Fruit fly (Drosophila melanogaster) whole organism, embryonic: ENCODE data around the gene CG34278.
A peak's percentile ranks its signal among the peaks of the same experiment; 100 is the strongest.

ENCODE experiments used
- CG10565 ChIP-seq: fragments of 200-800 bp; sonication (Bioruptor generic); optimal IDR thresholded peaks from 3 replicates; lab custom pipeline; 2016; ENCODE audit warnings: missing biosample characterization, mild to moderate bottlenecking, missing genetic modification characterization
- CG11456 ChIP-seq: fragments of 200-800 bp; sonication (Bioruptor generic); IDR thresholded peaks from 3 replicates; pipeline ENCODE4 v1.3.6; 2022; ENCODE audit warnings: missing biosample characterization, missing genetic modification characterization
- CG12155 ChIP-seq: fragments of 200-800 bp; sonication (Bioruptor generic); optimal IDR thresholded peaks from 3 replicates; lab custom pipeline; 2016; ENCODE audit warnings: missing biosample characterization, missing genetic modification characterization
- CG14050 ChIP-seq: fragments of 200-800 bp; sonication (Bioruptor generic); IDR thresholded peaks from 3 replicates; pipeline ENCODE4 v1.3.6; 2022; ENCODE audit warnings: missing biosample characterization, missing genetic modification characterization
- CG14441 ChIP-seq: fragments of 200-800 bp; sonication (Bioruptor generic); IDR thresholded peaks from 2 replicates; pipeline ENCODE4 v1.3.6; 2022; ENCODE audit warnings: missing biosample characterization, missing genetic modification characterization
- CG1602 ChIP-seq: fragments of 200-800 bp; sonication (Bioruptor generic); optimal IDR thresholded peaks from 3 replicates; lab custom pipeline; 2016; ENCODE audit warnings: missing biosample characterization, missing genetic modification characterization
- CG16779 ChIP-seq: fragments of 200-800 bp; sonication (Bioruptor generic); IDR thresholded peaks from 2 replicates; pipeline ENCODE4 v1.3.6; 2022; ENCODE audit warnings: missing biosample characterization, missing genetic modification characterization
- CG16863 ChIP-seq: fragments of 200-800 bp; sonication (Bioruptor generic); optimal IDR thresholded peaks from 3 replicates; lab custom pipeline; 2016; ENCODE audit warnings: missing biosample characterization, missing genetic modification characterization
- CG17568 ChIP-seq: fragments of 200-800 bp; sonication (Bioruptor generic); optimal IDR thresholded peaks from 2 replicates; lab custom pipeline; 2018; ENCODE audit warnings: missing biosample characterization, mild to moderate bottlenecking, missing genetic modification characterization, moderate library complexity
- CG18262 ChIP-seq: fragments of 200-800 bp; optimal IDR thresholded peaks from 3 replicates; lab custom pipeline; 2019; ENCODE audit warnings: missing biosample characterization, mild to moderate bottlenecking, missing genetic modification characterization, moderate library complexity
- CG33557 ChIP-seq: fragments of 200-800 bp; sonication (Bioruptor generic); optimal IDR thresholded peaks from 2 replicates; lab custom pipeline; 2019; ENCODE audit warnings: missing biosample characterization, mild to moderate bottlenecking, missing genetic modification characterization, moderate library complexity
- CG42726 ChIP-seq: fragments of 200-800 bp; sonication (Bioruptor generic); IDR thresholded peaks from 2 replicates; pipeline ENCODE4 v1.3.6; 2022; ENCODE audit warnings: missing biosample characterization, missing genetic modification characterization; ENCODE audit not compliant: partially characterized antibody
- CG4404 ChIP-seq: fragments of 200-800 bp; sonication (Bioruptor generic); IDR thresholded peaks from 2 replicates; pipeline ENCODE4 v1.3.6; 2022; ENCODE audit warnings: missing biosample characterization, missing genetic modification characterization
- CG6654 ChIP-seq: fragments of 200-800 bp; sonication (Bioruptor generic); optimal IDR thresholded peaks from 2 replicates; lab custom pipeline; 2017; ENCODE audit warnings: missing biosample characterization, mild to moderate bottlenecking, missing genetic modification characterization
- CG6689 ChIP-seq: fragments of 200-800 bp; sonication (Bioruptor generic); IDR thresholded peaks from 2 replicates; pipeline ENCODE4 v1.3.6; 2022; ENCODE audit warnings: missing biosample characterization, missing genetic modification characterization
- D ChIP-seq, 2 experiments: fragments of 200-800 bp in 1 of 2; fragments of >200 bp in 1 of 2; sonication (Bioruptor generic) in 1 of 2; optimal IDR thresholded peaks; 2 replicates in 1 of 2; 3 replicates in 1 of 2; lab custom pipeline; 2017; ENCODE audit warnings: mild to moderate bottlenecking in 1 of 2, missing biosample characterization in 1 of 2, missing genetic modification characterization in 1 of 2, missing genetic modification reagents in 1 of 2
- Max ChIP-seq: fragments of 200-800 bp; sonication (Bioruptor generic); optimal IDR thresholded peaks from 2 replicates; lab custom pipeline; 2016; ENCODE audit warnings: missing biosample characterization, mild to moderate bottlenecking, missing genetic modification characterization
- Mrtf ChIP-seq: fragments of 200-800 bp; sonication (Bioruptor generic); IDR thresholded peaks from 3 replicates; pipeline ENCODE4 v1.3.6; 2022; ENCODE audit warnings: missing biosample characterization, missing genetic modification characterization
- Pdp1 ChIP-seq, 2 experiments: fragments of 200-800 bp; sonication (Bioruptor generic); optimal IDR thresholded peaks; 3 replicates each; lab custom pipeline; 2016; ENCODE audit warnings: missing biosample characterization in 2 of 2, missing genetic modification characterization in 2 of 2, mild to moderate bottlenecking in 1 of 2, moderate library complexity in 1 of 2
- Ptx1 ChIP-seq: fragments of 200-800 bp; sonication (Bioruptor generic); IDR thresholded peaks from 2 replicates; pipeline ENCODE4 v1.3.6; 2022; ENCODE audit warnings: missing biosample characterization, missing genetic modification characterization
- Scr ChIP-seq: fragments of 200-800 bp; sonication (Bioruptor generic); IDR thresholded peaks from 2 replicates; pipeline ENCODE4 v1.3.6; 2022; ENCODE audit warnings: missing biosample characterization, missing genetic modification characterization; ENCODE audit not compliant: partially characterized antibody
- Sin3A ChIP-seq: fragments of >200 bp; optimal IDR thresholded peaks from 2 replicates; lab custom pipeline; 2018
- Ssrp ChIP-seq: fragments of 200-800 bp; sonication (Bioruptor generic); optimal IDR thresholded peaks from 2 replicates; lab custom pipeline; 2018; ENCODE audit warnings: missing biosample characterization, mild to moderate bottlenecking, missing genetic modification characterization, moderate library complexity
- YL-1 ChIP-seq: fragments of 200-800 bp; sonication (Bioruptor generic); optimal IDR thresholded peaks from 3 replicates; lab custom pipeline; 2017; ENCODE audit warnings: missing biosample characterization, mild to moderate bottlenecking, missing genetic modification characterization
- amos ChIP-seq: fragments of 200-800 bp; sonication (Bioruptor generic); IDR thresholded peaks from 2 replicates; pipeline ENCODE4 v1.3.6; 2022; ENCODE audit warnings: missing biosample characterization, missing genetic modification characterization; ENCODE audit not compliant: partially characterized antibody
- ato ChIP-seq: fragments of 200-800 bp; sonication (Bioruptor generic); IDR thresholded peaks from 2 replicates; pipeline ENCODE4 v1.3.6; 2022; ENCODE audit warnings: missing biosample characterization, missing genetic modification characterization; ENCODE audit not compliant: partially characterized antibody
- bowl ChIP-seq: fragments of 200-800 bp; sonication (Bioruptor generic); IDR thresholded peaks from 2 replicates; pipeline ENCODE4 v1.3.6; 2022; ENCODE audit warnings: missing biosample characterization, missing genetic modification characterization
- bsh ChIP-seq, 2 experiments: fragments of 200-800 bp; sonication (Bioruptor generic); optimal IDR thresholded peaks; 2 replicates each; lab custom pipeline; 2017 to 2018; ENCODE audit warnings: mild to moderate bottlenecking in 2 of 2, missing biosample characterization in 2 of 2, missing genetic modification characterization in 2 of 2, moderate library complexity in 1 of 2
- ci ChIP-seq: fragments of 200-800 bp; sonication (Bioruptor generic); IDR thresholded peaks from 3 replicates; pipeline ENCODE4 v1.3.6; 2022; ENCODE audit warnings: missing biosample characterization, missing genetic modification characterization
- corto ChIP-seq: fragments of 200-800 bp; sonication (Bioruptor generic); optimal IDR thresholded peaks from 2 replicates; lab custom pipeline; 2016; ENCODE audit warnings: missing biosample characterization, mild to moderate bottlenecking, missing genetic modification characterization, moderate library complexity
- crp ChIP-seq, 2 experiments: fragments of 200-800 bp; sonication (Bioruptor generic); optimal IDR thresholded peaks; 2 replicates in 1 of 2; 3 replicates in 1 of 2; lab custom pipeline; 2017; ENCODE audit warnings: missing biosample characterization in 2 of 2, missing genetic modification characterization in 2 of 2, mild to moderate bottlenecking in 1 of 2, moderate library complexity in 1 of 2
- ems ChIP-seq: fragments of 200-800 bp; sonication (Bioruptor generic); optimal IDR thresholded peaks from 3 replicates; lab custom pipeline; 2016; ENCODE audit warnings: missing biosample characterization, missing genetic modification characterization
- eve ChIP-seq, 2 experiments: fragments of >200 bp; optimal IDR thresholded peaks; 2 replicates each; lab custom pipeline; 2017; ENCODE audit warnings: missing biosample characterization in 2 of 2, missing genetic modification characterization in 2 of 2
- fd3F ChIP-seq: fragments of 200-800 bp; sonication (Bioruptor generic); optimal IDR thresholded peaks from 2 replicates; lab custom pipeline; 2018; ENCODE audit warnings: missing biosample characterization, mild to moderate bottlenecking, missing genetic modification characterization, moderate library complexity
- jumu ChIP-seq: fragments of 200-800 bp; sonication (Bioruptor generic); optimal IDR thresholded peaks from 3 replicates; lab custom pipeline; 2016; ENCODE audit warnings: missing biosample characterization, missing genetic modification characterization
- lab ChIP-seq: fragments of 200-800 bp; sonication (Bioruptor generic); optimal IDR thresholded peaks from 3 replicates; lab custom pipeline; 2017; ENCODE audit warnings: missing biosample characterization, missing genetic modification characterization, mild to moderate bottlenecking, moderate library complexity, missing genetic modification reagents
- maf-S ChIP-seq: fragments of 200-800 bp; sonication (Bioruptor generic); optimal IDR thresholded peaks from 2 replicates; lab custom pipeline; 2016; ENCODE audit warnings: missing biosample characterization, missing genetic modification characterization
- oc ChIP-seq: fragments of 200-800 bp; sonication (Bioruptor generic); optimal IDR thresholded peaks from 2 replicates; lab custom pipeline; 2018; ENCODE audit warnings: missing biosample characterization, mild to moderate bottlenecking, missing genetic modification characterization, moderate library complexity
- onecut ChIP-seq: fragments of 200-800 bp; sonication (Bioruptor generic); IDR thresholded peaks from 2 replicates; pipeline ENCODE4 v1.3.6; 2022; ENCODE audit warnings: missing biosample characterization, missing genetic modification characterization
- org-1 ChIP-seq: fragments of 200-800 bp; sonication (Bioruptor generic); optimal IDR thresholded peaks from 2 replicates; lab custom pipeline; 2017; ENCODE audit warnings: missing biosample characterization, missing genetic modification characterization
- pnt ChIP-seq: fragments of 200-800 bp; sonication (Bioruptor generic); optimal IDR thresholded peaks from 3 replicates; lab custom pipeline; 2016; ENCODE audit warnings: missing biosample characterization, missing genetic modification characterization
- prd ChIP-seq, 3 experiments: fragments of >200 bp in 2 of 3; fragments of 200-800 bp in 1 of 3; sonication (Bioruptor generic) in 1 of 3; optimal IDR thresholded peaks in 2 of 3; IDR thresholded peaks in 1 of 3; 2 replicates in 2 of 3; 3 replicates in 1 of 3; pipeline versions ENCODE4 v1.3.6 to Lab custom; 2017 to 2022; ENCODE audit warnings: missing biosample characterization in 1 of 3, missing genetic modification characterization in 1 of 3
- shn ChIP-seq: fragments of 200-800 bp; sonication (Bioruptor generic); optimal IDR thresholded peaks from 3 replicates; lab custom pipeline; 2016; ENCODE audit warnings: missing biosample characterization, missing genetic modification characterization
- sisA ChIP-seq: fragments of 200-800 bp; sonication (Bioruptor generic); IDR thresholded peaks from 2 replicates; pipeline ENCODE4 v1.3.6; 2022; ENCODE audit warnings: missing biosample characterization, missing genetic modification characterization
- ssp ChIP-seq: fragments of 200-800 bp; sonication (Bioruptor generic); IDR thresholded peaks from 2 replicates; pipeline ENCODE4 v1.3.6; 2022; ENCODE audit warnings: missing biosample characterization, missing genetic modification characterization
- stwl ChIP-seq: fragments of 200-800 bp; sonication (Bioruptor generic); optimal IDR thresholded peaks from 3 replicates; lab custom pipeline; 2018; ENCODE audit warnings: missing biosample characterization, mild to moderate bottlenecking, missing genetic modification characterization, moderate library complexity
- usp ChIP-seq: fragments of >200 bp; optimal IDR thresholded peaks from 2 replicates; lab custom pipeline; 2017; ENCODE audit warnings: missing biosample characterization, missing genetic modification characterization
- zen ChIP-seq: fragments of 200-800 bp; sonication (Bioruptor generic); optimal IDR thresholded peaks from 3 replicates; lab custom pipeline; 2018; ENCODE audit warnings: missing biosample characterization, mild to moderate bottlenecking, missing genetic modification characterization, moderate library complexity
- zf30C ChIP-seq: fragments of 200-800 bp; sonication (Bioruptor generic); optimal IDR thresholded peaks from 3 replicates; lab custom pipeline; 2018; ENCODE audit warnings: missing biosample characterization, mild to moderate bottlenecking, missing genetic modification characterization

The CG34278 gene

DNA sequence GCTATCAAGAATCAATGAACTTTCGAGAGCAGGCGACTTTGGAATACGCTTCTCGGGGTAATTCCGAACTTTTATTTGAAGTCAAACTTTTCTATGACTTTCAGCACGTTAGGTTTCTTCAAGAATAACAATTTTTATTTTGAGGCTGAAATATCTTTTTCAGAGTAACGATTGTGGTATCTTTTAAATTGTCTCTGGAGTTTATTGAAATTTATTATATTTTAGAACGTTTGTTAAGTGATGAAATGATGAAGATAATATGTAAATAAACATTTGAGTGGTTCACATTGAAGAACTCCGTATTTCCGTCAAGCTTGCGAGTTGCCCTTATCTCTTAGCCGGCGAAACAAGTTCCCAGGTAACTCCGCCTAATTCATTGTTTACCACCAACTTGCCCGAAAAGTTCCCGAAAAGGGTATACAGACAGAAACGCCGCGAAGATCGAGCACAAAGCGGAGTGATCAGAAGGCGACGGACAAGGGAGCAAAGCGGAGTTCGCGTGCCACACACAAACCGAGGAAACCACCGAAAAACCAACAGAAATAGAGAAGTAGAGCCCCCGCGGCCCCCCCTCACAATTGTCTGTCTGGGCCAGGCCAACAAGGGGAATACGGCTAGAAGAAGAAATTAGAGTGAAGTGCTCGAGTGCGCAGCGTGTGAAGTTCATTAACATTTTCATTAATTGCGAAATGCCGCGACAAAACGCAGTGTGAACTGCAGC lies 2.5 kb upstream of the CG34278 start (continued):
- TF ChIP-seq ci (GFP tag; lab: Robert Waterston, UW) (no peak), sisA (GFP tag; lab: Robert Waterston, UW) (no peak), org-1 (GFP tag; lab: Kevin White, UChicago) (no peak), CG16863 (GFP tag; lab: Kevin White, UChicago) (no peak), CG18262 (tag; lab: Kevin White, UChicago) (peak; percentile 75), bowl (GFP tag; lab: Robert Waterston, UW) (no peak), ems (GFP tag; lab: Kevin White, UChicago) (no peak), D (optimal IDR thresholded peaks at IDR 0.05; lab: Kevin White, UChicago) (no peak), D (GFP tag; optimal IDR thresholded peaks at IDR 0.05; lab: Kevin White, UChicago) (peak; percentile 30), maf-S (GFP tag; lab: Kevin White, UChicago) (no peak), CG12155 (GFP tag; lab: Kevin White, UChicago) (no peak), shn (no peak), jumu (GFP tag; lab: Kevin White, UChicago) (no peak), corto (GFP tag; lab: Kevin White, UChicago) (no peak), CG16779 (GFP tag; lab: Robert Waterston, UW) (no peak), Ptx1 (GFP tag; lab: Robert Waterston, UW) (no peak), CG14050 (GFP tag; lab: Robert Waterston, UW) (no peak), Mrtf (GFP tag; lab: Robert Waterston, UW) (no peak), CG17568 (no peak), oc (tag; lab: Kevin White, UChicago) (no peak), usp (GFP tag; lab: Kevin White, UChicago) (no peak), ssp (no peak), zf30C (GFP tag; lab: Kevin White, UChicago) (no peak), Scr (GFP tag; lab: Robert Waterston, UW) (no peak), Max (no peak), CG6654 (GFP tag; lab: Kevin White, UChicago) (no peak), CG4404 (GFP tag; lab: Robert Waterston, UW) (no peak), Pdp1 (GFP tag; optimal IDR thresholded peaks at IDR 0.05; lab: Kevin White, UChicago) (peak in 1 of 2 experiments; percentile 10), onecut (no peak; the same call in 1 of the 2 replicates), lab (GFP tag; lab: Kevin White, UChicago) (no peak), CG6689 (GFP tag; lab: Robert Waterston, UW) (0 out of 2 replicates have a peak, but pooled peaks have one; percentile 8), fd3F (no peak), crp (GFP tag; optimal IDR thresholded peaks at IDR 0.05; lab: Kevin White, UChicago) (no peak), zen (no peak), CG1602 (GFP tag; lab: Kevin White, UChicago) (no peak), amos (no peak), CG42726 (GFP tag; lab: Robert Waterston, UW) (no peak), CG14441 (GFP tag; lab: Robert Waterston, UW) (no peak), CG11456 (GFP tag; lab: Robert Waterston, UW) (no peak), ato (GFP tag; lab: Robert Waterston, UW) (no peak), prd (optimal IDR thresholded peaks at IDR 0.05; lab: Kevin White, UChicago) (no peak), prd (GFP tag; IDR thresholded peaks at IDR 0.05; lab: Robert Waterston, UW) (no peak), YL-1 (GFP tag; lab: Kevin White, UChicago) (no peak), pnt (no peak), bsh (GFP tag; optimal IDR thresholded peaks at IDR 0.05; lab: Kevin White, UChicago) (peak in 1 of 2 experiments; percentile 55), CG10565 (GFP tag; lab: Kevin White, UChicago) (no peak), CG33557 (no peak), Ssrp (tag; lab: Kevin White, UChicago) (peak; percentile 35), stwl (tag; lab: Kevin White, UChicago) (no peak), Sin3A (lab: Kevin White, UChicago) (no peak), eve (GFP tag; optimal IDR thresholded peaks at IDR 0.05; lab: Kevin White, UChicago) (peak in 1 of 2 experiments; percentile 55)
